Worm (Caenorhabditis elegans) whole organism, early embryonic: ENCODE measurements around the gene pinn-1.
A peak's percentile ranks its signal among the peaks of the same experiment; 100 is the strongest.

Experiments
- B0310.2 ChIP-seq: sonication (generic microtip); optimal IDR thresholded peaks from 2 replicates; lab custom pipeline; 2016; ENCODE audit warnings: mild to moderate bottlenecking, missing genetic modification characterization, missing compliant biosample characterization
- F13C5.2 ChIP-seq: sonication (generic microtip); optimal IDR thresholded peaks from 2 replicates; lab custom pipeline; 2017; ENCODE audit warnings: mild to moderate bottlenecking, missing genetic modification characterization, inconsistent platforms, missing compliant biosample characterization
- aly-1 ChIP-seq: sonication (generic microtip); optimal IDR thresholded peaks from 2 replicates; lab custom pipeline; 2016; ENCODE audit warnings: missing genetic modification characterization, missing compliant biosample characterization
- ama-1 ChIP-seq: fragments of 150-350 bp; optimal IDR thresholded peaks from 2 replicates; lab custom pipeline; 2014
- ceh-13 ChIP-seq: fragments of 200-800 bp; sonication (Bioruptor generic); optimal IDR thresholded peaks from 2 replicates; lab custom pipeline; 2018; ENCODE audit warnings: mild to moderate bottlenecking, missing genetic modification characterization, missing compliant biosample characterization
- ceh-36 ChIP-seq: sonication (generic microtip); optimal IDR thresholded peaks from 2 replicates; lab custom pipeline; 2016; ENCODE audit warnings: missing genetic modification characterization, inconsistent platforms, missing compliant biosample characterization
- ets-7 ChIP-seq: sonication (generic microtip); optimal IDR thresholded peaks from 2 replicates; lab custom pipeline; 2016; ENCODE audit warnings: missing genotype, missing genetic modification characterization, missing compliant biosample characterization
- flt-1 ChIP-seq: fragments of 200-800 bp; sonication (Bioruptor generic); IDR thresholded peaks from 2 replicates; pipeline ENCODE4 v1.3.6; 2022; ENCODE audit warnings: missing genetic modification characterization, missing compliant biosample characterization
- hmbx-1 ChIP-seq: sonication (generic microtip); optimal IDR thresholded peaks from 2 replicates; lab custom pipeline; 2016; ENCODE audit warnings: mild to moderate bottlenecking, missing genetic modification characterization, missing compliant biosample characterization
- hmg-4 ChIP-seq: fragments of 200-800 bp; sonication (Bioruptor generic); optimal IDR thresholded peaks from 2 replicates; lab custom pipeline; 2018; ENCODE audit warnings: mild to moderate bottlenecking, missing genetic modification characterization, missing compliant biosample characterization
- hnd-1 ChIP-seq: sonication (generic microtip); optimal IDR thresholded peaks from 2 replicates; lab custom pipeline; 2016; ENCODE audit warnings: missing genetic modification characterization, missing compliant biosample characterization
- pes-1 ChIP-seq: fragments of 200-800 bp; sonication (Bioruptor generic); IDR thresholded peaks from 2 replicates; pipeline ENCODE4 v1.3.6; 2022; ENCODE audit warnings: missing genetic modification reagents, missing genetic modification characterization, missing compliant biosample characterization
- scrt-1 ChIP-seq: fragments of 200-800 bp; sonication (Bioruptor generic); IDR thresholded peaks from 2 replicates; pipeline ENCODE4 v1.3.6; 2022; ENCODE audit warnings: missing genetic modification characterization, missing compliant biosample characterization
- sea-1 ChIP-seq: fragments of 200-800 bp; sonication (Bioruptor generic); conservative IDR thresholded peaks from 2 replicates; pipeline ENCODE4 v1.3.6; 2022; ENCODE audit warnings: missing genetic modification characterization, missing compliant biosample characterization
- tbx-11 ChIP-seq: fragments of 200-800 bp; sonication (Bioruptor generic); IDR thresholded peaks from 2 replicates; pipeline ENCODE4 v1.3.6; 2022; ENCODE audit warnings: missing genetic modification characterization, missing compliant biosample characterization
- tbx-37 ChIP-seq: fragments of 200-800 bp; sonication (Bioruptor generic); conservative IDR thresholded peaks from 2 replicates; pipeline ENCODE4 v1.3.6; 2022; ENCODE audit warnings: missing genetic modification reagents, missing genetic modification characterization, missing compliant biosample characterization
- tra-4 ChIP-seq: sonication (generic microtip); optimal IDR thresholded peaks from 2 replicates; lab custom pipeline; 2017; ENCODE audit warnings: missing genetic modification characterization, missing compliant biosample characterization

pinn-1 gene

DNA sequence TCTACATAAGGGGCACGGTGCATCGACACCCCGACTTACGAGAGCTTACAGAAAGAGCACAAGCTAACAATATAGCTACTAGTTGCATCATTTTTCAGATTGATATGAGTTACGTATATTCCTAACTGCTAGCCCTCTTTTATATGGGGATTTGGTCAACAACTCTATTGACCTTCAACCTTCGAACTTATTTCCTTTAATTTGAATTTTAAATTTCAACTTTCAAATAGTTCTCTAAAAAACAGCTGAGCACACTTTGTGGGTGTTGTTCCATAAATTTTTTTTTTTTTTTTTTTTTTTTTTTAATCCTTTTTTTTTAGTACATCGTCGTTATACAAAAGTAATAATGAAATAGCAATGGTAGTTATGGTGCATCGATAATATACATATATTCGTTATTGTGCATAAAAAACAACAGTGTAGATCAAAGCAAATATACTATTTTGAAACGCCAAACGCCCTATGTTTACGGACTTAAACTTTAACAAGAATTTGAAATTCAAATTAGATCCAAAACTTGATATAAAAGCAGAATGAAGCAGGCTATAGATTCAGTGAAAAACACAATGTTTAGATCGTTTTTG, 22.2 kb downstream of the pinn-1 start, which contains the start of the genes Y110A2AL.9 and Y110A2AL.3:
Y110A2AL.9 (minus strand) TSS at position 101 of the 584 bp plus-strand sequence.
Y110A2AL.3 (plus strand) TSS at position 534 of the 584 bp plus-strand sequence.
- TF ChIP-seq ama-1 (lab: Kevin White, UChicago) = no peak

DNA sequence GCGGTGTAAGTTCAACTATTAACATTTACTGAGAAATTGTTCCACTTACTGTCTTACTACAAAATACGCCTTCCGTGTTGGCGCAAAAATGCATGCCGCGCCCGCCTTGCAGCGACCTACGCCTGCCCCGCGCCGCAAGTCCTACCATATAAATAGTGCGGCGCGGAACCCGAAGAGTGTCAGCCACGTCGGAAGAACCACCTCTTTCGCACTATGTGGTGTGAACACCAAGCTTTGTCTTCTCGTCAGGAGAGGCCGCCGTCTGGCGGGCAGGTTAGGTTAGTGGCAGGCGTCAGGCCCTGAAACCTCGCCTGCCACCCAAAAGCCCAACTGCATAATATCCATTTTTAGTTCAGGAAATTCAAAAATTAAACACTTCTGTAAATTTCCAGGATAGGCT, 23.5 kb downstream of the pinn-1 start:
- TF ChIP-seq F13C5.2 (no peak), scrt-1 (GFP tag; lab: Robert Waterston, UW) (no peak), ceh-13 (no peak), hmbx-1 (no peak), aly-1 (no peak), B0310.2 (tag; lab: Kevin White, UChicago) (no peak), tbx-37 (no peak), hnd-1 (no peak), sea-1 (GFP tag; lab: Robert Waterston, UW) (no peak), ama-1 (lab: Kevin White, UChicago) (no peak), tra-4 (tag; lab: Kevin White, UChicago) (no peak), pes-1 (GFP tag; lab: Robert Waterston, UW) (no peak), hmg-4 (GFP tag; lab: Kevin White, UChicago) (no peak), ceh-36 (no peak), tbx-11 (GFP tag; lab: Robert Waterston, UW) (no peak)

DNA sequence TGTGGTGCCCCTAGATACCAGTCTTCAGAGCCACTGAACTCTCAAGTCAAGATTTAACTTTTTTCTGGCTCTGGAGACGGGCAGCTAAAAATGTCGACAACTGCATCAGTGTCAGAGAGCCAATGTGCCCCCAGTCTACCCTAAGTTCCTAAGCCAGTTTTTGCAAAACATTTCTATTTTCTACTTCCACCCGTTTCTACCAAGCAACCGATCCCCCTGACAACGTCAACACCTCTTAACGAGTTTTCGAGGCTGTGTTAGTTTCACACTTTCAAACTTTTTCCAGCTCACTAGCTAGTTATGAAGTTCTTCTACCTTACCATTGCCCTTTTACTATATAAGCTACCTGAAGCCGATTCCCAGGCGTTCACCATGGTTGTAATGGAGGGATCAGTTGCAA, 24.6 kb downstream of the pinn-1 start, which contains the start of gene Y110A2AL.5:
Y110A2AL.5 (plus strand) TSS at position 301 of the 400 bp plus-strand sequence.
- no peak for TF ChIP-seq tbx-11 (GFP tag; lab: Robert Waterston, UW)
- TF ChIP-seq ceh-36 = no peak

DNA sequence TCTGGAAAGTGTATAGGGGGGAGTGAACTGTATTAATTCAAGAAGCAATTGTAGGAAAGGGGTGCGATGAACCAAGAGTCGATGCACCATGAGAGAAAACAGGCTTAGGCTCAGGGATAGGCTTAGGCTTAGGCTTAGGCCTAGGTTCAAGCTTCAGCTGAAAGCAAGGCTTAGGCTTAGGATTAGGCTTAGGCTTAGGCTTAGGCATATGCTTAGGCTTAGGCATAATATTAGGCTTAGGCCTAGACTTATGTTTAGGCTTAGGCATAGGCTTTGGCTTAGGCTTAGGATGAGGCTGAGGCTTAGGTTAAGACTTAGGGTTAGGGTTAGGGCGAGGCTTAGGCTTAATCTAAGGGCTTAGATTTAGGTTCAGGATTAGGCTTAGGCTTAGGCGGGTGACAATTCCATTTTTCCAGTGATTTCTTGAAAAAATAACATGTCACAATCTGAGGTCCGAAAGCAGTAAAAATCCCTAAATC, 26.2 kb downstream of the pinn-1 start:
- TF ChIP-seq aly-1 = no peak
- TF ChIP-seq ceh-36 = peak; percentile 90

DNA sequence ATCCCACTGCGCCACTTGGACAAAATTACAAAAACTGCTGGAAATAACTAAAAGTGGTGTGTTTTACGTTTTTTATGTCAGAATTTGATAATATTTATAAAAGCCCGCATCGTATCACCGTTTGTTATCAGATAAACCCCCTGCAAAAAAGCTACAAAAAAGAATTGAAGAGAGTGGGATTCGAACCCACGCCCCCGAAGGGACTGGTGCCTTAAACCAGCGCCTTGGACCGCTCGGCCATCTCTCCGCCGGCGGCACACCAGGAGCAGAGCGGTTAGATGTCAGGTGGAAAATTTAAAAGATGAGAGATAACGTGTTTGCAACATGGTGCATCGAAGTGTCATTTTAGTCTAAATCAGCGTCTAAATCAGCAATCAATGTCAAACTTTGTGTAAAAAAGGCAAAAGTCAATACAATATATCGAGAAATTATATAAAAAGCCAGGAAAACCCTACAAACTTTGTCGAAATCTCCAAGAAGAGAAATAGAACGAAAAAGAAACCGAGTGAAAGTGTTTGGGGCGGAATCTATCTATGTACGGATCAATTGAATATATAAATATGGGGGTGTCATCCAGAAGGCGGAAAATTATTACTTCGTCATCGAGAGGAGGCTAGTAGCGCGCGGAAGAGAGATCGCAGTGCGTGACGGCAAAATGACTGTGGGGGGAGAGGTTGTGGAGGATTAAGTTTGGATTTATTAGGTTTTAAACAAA, 27.3 kb downstream of the pinn-1 start:
- no peak for TF ChIP-seq sea-1 (GFP tag; lab: Robert Waterston, UW)
- TF ChIP-seq ceh-36 = no peak
- TF ChIP-seq pes-1 (GFP tag; lab: Robert Waterston, UW) = 0 out of 2 replicates have a peak, but pooled peaks have one; percentile 18
- TF ChIP-seq hmbx-1 = no peak
- no peak for TF ChIP-seq aly-1
- no peak for TF ChIP-seq ama-1 (lab: Kevin White, UChicago)
- no peak for TF ChIP-seq B0310.2 (tag; lab: Kevin White, UChicago)
- TF ChIP-seq tbx-11 (GFP tag; lab: Robert Waterston, UW) = peak; percentile 44; the same call in 1 of the 2 replicates
- TF ChIP-seq ceh-13 = no peak
- no peak for TF ChIP-seq tra-4 (tag; lab: Kevin White, UChicago)
- no peak for TF ChIP-seq hnd-1
- TF ChIP-seq ets-7 (tag; lab: Kevin White, UChicago) = no peak
- TF ChIP-seq scrt-1 (GFP tag; lab: Robert Waterston, UW) = no peak
- no peak for TF ChIP-seq hmg-4 (GFP tag; lab: Kevin White, UChicago)
- TF ChIP-seq tbx-37 = no peak
- TF ChIP-seq F13C5.2 = peak; percentile 37
- TF ChIP-seq flt-1 = no peak

DNA sequence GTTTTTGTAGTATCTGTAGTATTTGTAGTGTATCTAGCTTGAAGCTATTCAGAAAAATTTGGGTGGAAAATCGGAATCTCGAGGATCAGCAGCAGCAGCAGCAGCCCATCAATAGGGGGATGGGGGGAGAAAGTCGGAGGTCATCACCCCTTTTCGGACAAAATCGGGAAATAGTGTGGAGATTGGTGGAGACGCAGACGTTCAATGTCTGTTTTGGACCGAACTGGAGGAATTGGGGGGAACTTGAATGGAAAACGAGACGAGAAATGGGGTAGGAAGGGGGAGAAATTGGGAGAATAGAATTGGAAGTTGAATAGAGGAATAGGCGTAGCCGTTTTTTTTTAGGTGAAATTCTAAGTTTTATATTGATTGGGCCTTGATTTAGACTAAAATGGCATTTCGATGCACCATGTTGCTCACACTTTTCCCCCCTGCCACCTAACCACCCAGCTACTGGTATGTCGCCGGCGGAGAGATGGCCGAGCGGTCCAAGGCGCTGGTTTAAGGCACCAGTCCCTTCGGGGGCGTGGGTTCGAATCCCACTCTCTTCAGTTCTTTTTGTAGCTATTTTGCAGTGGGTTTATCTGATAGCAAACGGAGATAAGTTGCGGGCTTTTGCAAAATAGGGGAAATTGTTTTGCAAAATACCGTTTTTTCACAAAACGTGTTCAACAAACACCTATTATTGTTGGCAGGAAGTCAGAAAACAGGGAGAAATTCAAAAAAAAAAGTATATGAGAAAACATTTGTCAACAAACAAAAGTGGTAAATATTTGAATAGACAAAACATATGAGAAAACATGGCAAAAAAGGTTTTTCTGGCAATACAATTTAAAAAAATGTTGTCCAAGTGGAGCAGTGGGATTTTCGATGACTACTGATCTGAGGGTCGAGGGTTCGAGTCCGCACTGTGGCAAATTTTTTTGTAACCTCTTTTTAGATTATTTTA, 28.7 kb downstream of the pinn-1 start:
- TF ChIP-seq pes-1 (GFP tag; lab: Robert Waterston, UW) (peak; percentile 64), tbx-11 (GFP tag; lab: Robert Waterston, UW) (0 out of 2 replicates have a peak, but pooled peaks have one; percentile 12), flt-1 (no peak), hmg-4 (GFP tag; lab: Kevin White, UChicago) (peak; percentile 35), ets-7 (tag; lab: Kevin White, UChicago) (no peak), ceh-36 (no peak), hmbx-1 (peak; percentile 1), F13C5.2 (no peak), aly-1 (peak; percentile 40), tra-4 (tag; lab: Kevin White, UChicago) (no peak), sea-1 (GFP tag; lab: Robert Waterston, UW) (no peak), B0310.2 (tag; lab: Kevin White, UChicago) (no peak), ama-1 (lab: Kevin White, UChicago) (no peak), tbx-37 (no peak), ceh-13 (peak; percentile 7), hnd-1 (no peak), scrt-1 (GFP tag; lab: Robert Waterston, UW) (peak; percentile 69)

DNA sequence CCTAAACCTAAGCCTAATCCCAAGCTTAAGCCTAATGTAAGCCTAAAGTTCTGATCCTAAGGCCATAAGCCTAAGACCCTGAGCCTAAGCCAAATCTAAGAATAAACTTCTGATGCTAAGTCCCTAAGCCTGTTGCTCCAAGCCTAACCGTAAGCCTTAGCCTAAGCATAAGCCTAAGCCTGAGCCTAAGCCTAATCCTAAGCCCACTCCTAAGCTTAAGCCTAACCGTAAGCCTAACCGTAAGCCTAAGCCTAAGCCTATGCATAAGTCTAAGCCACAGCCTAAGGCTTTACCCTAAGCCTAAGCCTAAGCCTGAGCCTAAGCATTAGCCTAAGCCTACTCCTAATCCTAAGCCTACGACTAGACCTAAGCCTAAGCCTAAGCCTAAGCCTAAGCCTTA, 29.5 kb downstream of the pinn-1 start:
- TF ChIP-seq ceh-36 = peak; percentile 90
- no peak for TF ChIP-seq aly-1
- no peak for TF ChIP-seq hnd-1

DNA sequence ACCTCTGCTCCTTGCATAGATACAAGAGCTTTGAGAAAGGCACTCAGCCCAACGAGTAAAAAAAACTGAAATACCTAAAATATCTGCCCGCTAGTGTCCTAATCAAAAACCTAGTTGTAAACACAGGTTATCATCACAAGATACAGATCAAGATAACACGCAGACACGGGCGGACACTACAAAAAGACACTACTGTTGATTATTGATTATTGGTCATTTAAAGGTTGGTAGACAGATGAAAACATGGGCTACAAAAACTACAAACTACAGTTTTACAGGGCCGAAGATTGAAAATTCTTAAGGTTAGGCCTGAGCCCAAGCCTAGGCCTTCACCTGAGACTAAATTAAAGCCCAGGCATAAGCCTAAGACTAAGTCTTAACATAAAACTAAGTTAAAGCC, 30.0 kb downstream of the pinn-1 start:
- TF ChIP-seq ets-7 (tag; lab: Kevin White, UChicago) = no peak
- no peak for TF ChIP-seq hmg-4 (GFP tag; lab: Kevin White, UChicago)
- TF ChIP-seq F13C5.2 = no peak
- no peak for TF ChIP-seq flt-1
- TF ChIP-seq sea-1 (GFP tag; lab: Robert Waterston, UW) = no peak
- no peak for TF ChIP-seq pes-1 (GFP tag; lab: Robert Waterston, UW)
- TF ChIP-seq hmbx-1 = no peak
- no peak for TF ChIP-seq ama-1 (lab: Kevin White, UChicago)
- no peak for TF ChIP-seq ceh-36
- TF ChIP-seq tra-4 (tag; lab: Kevin White, UChicago) = no peak
- no peak for TF ChIP-seq ceh-13
- no peak for TF ChIP-seq tbx-11 (GFP tag; lab: Robert Waterston, UW)
